Fruit fly (Drosophila melanogaster) S2 (cell line): ENCODE data around the gene CG7407.

Experiments
- CG8478 ChIP-seq: fragments of >200 bp; optimal IDR thresholded peaks from 2 replicates; lab custom pipeline; 2018
- CTCF ChIP-seq, 2 experiments: fragments of >200 bp; optimal IDR thresholded peaks; 2 replicates each; lab custom pipeline; 2018

- no peak for TF ChIP-seq CG8478 (lab: Kevin White, UChicago)
- TF ChIP-seq CTCF (optimal IDR thresholded peaks at IDR 0.05; lab: Kevin White, UChicago), result no peak
These were observed 22.8 kb upstream of the CG7407 start for dm6 chr3L:21800424-21800823.
